Worm (Caenorhabditis elegans) whole organism, young adult: ENCODE data around the gene F20B6.9.

Experiments used
- B0019.2 ChIP-seq: fragments of 200-800 bp; sonication (Bioruptor generic); conservative IDR thresholded peaks from 2 replicates; pipeline ENCODE4 v1.3.6; 2022; ENCODE audit warnings: missing genetic modification reagents, missing genetic modification characterization, missing compliant biosample characterization
- D2030.7 ChIP-seq: fragments of 200-800 bp; sonication (Bioruptor generic); IDR thresholded peaks from 2 replicates; pipeline ENCODE4 v1.3.6; 2022; ENCODE audit warnings: missing genetic modification reagents, missing genetic modification characterization, missing compliant biosample characterization
- F10E7.11 ChIP-seq: sonication (generic microtip); optimal IDR thresholded peaks from 2 replicates; lab custom pipeline; 2017; ENCODE audit warnings: mild to moderate bottlenecking, missing genetic modification characterization, moderate library complexity, missing compliant biosample characterization
- F22D6.2 ChIP-seq: sonication (generic microtip); optimal IDR thresholded peaks from 2 replicates; lab custom pipeline; 2016; ENCODE audit warnings: mild to moderate bottlenecking, missing genetic modification characterization, missing compliant biosample characterization
- F39B2.1 ChIP-seq: fragments of 200-800 bp; sonication (Bioruptor generic); IDR thresholded peaks from 2 replicates; pipeline ENCODE4 v1.3.6; 2022; ENCODE audit warnings: missing genetic modification reagents, missing genetic modification characterization, missing compliant biosample characterization
- F55B11.4 ChIP-seq: sonication (generic microtip); optimal IDR thresholded peaks from 2 replicates; lab custom pipeline; 2016; ENCODE audit warnings: missing compliant biosample characterization, missing genetic modification characterization, borderline replicate concordance; ENCODE audit not compliant: insufficient read depth
- K12H6.12 ChIP-seq: fragments of 200-800 bp; sonication (Bioruptor generic); optimal IDR thresholded peaks from 2 replicates; lab custom pipeline; 2018; ENCODE audit warnings: mild to moderate bottlenecking, missing genetic modification characterization, missing compliant biosample characterization
- T07F8.4 ChIP-seq: sonication (generic microtip); optimal IDR thresholded peaks from 2 replicates; lab custom pipeline; 2016; ENCODE audit warnings: mild to moderate bottlenecking, missing genetic modification characterization, moderate library complexity, missing compliant biosample characterization
- Y53F4B.3 ChIP-seq: fragments of 200-800 bp; sonication (Bioruptor generic); IDR thresholded peaks from 2 replicates; pipeline ENCODE4 v1.3.6; 2022; ENCODE audit warnings: missing genetic modification reagents, missing genetic modification characterization, missing compliant biosample characterization
- Y53G8AR.9 ChIP-seq: fragments of 200-800 bp; sonication (Bioruptor generic); conservative IDR thresholded peaks from 2 replicates; pipeline ENCODE4 v1.3.6; 2022; ENCODE audit warnings: missing genetic modification reagents, missing genetic modification characterization, missing compliant biosample characterization
- Y56A3A.18 ChIP-seq: fragments of 200-800 bp; sonication (Bioruptor generic); IDR thresholded peaks from 2 replicates; pipeline ENCODE4 v1.3.6; 2022; ENCODE audit warnings: missing genetic modification reagents, missing genetic modification characterization, missing compliant biosample characterization
- Y67H2A.10 ChIP-seq: fragments of 200-800 bp; sonication (Bioruptor generic); conservative IDR thresholded peaks from 2 replicates; pipeline ENCODE4 v1.3.6; 2022; ENCODE audit warnings: missing genetic modification reagents, missing genetic modification characterization, missing compliant biosample characterization
- aptf-3 ChIP-seq: fragments of 200-800 bp; sonication (Bioruptor generic); IDR thresholded peaks from 2 replicates; pipeline ENCODE4 v1.3.6; 2022; ENCODE audit warnings: missing genetic modification characterization, missing compliant biosample characterization
- atf-7 ChIP-seq: sonication (generic microtip); optimal IDR thresholded peaks from 2 replicates; lab custom pipeline; 2017; ENCODE audit warnings: mild to moderate bottlenecking, missing genetic modification characterization, missing compliant biosample characterization
- attf-5 ChIP-seq: fragments of 200-800 bp; sonication (Bioruptor generic); optimal IDR thresholded peaks from 2 replicates; lab custom pipeline; 2018; ENCODE audit warnings: mild to moderate bottlenecking, missing genetic modification characterization, missing compliant biosample characterization
- bed-2 ChIP-seq: fragments of 200-800 bp; sonication (Bioruptor generic); IDR thresholded peaks from 2 replicates; pipeline ENCODE4 v1.3.6; 2022; ENCODE audit warnings: missing genetic modification reagents, missing genetic modification characterization, missing compliant biosample characterization
- cebp-1 ChIP-seq, 2 experiments: fragments of 200-800 bp in 1 of 2; sonication (Bioruptor generic) in 1 of 2; sonication (generic microtip) in 1 of 2; IDR thresholded peaks in 1 of 2; optimal IDR thresholded peaks in 1 of 2; 2 replicates each; pipeline versions ENCODE4 v1.3.6 to Lab custom; 2017 to 2022; ENCODE audit warnings: missing compliant biosample characterization in 2 of 2, missing genetic modification characterization in 2 of 2, mild to moderate bottlenecking in 1 of 2, missing genetic modification reagents in 1 of 2, moderate library complexity in 1 of 2
- ceh-100 ChIP-seq: fragments of 200-800 bp; sonication (Bioruptor generic); IDR thresholded peaks from 2 replicates; pipeline ENCODE4 v1.3.6; 2022; ENCODE audit warnings: missing genetic modification reagents, missing genetic modification characterization, missing compliant biosample characterization
- ceh-40 ChIP-seq: fragments of 200-800 bp; sonication (Bioruptor generic); IDR thresholded peaks from 2 replicates; pipeline ENCODE4 v1.3.6; 2022; ENCODE audit warnings: missing genetic modification characterization, missing compliant biosample characterization
- ceh-58 ChIP-seq: fragments of 200-800 bp; sonication (Bioruptor generic); IDR thresholded peaks from 2 replicates; pipeline ENCODE4 v1.3.6; 2022; ENCODE audit warnings: missing genetic modification characterization, missing compliant biosample characterization
- chd-7 ChIP-seq: sonication (generic microtip); optimal IDR thresholded peaks from 2 replicates; lab custom pipeline; 2016; ENCODE audit warnings: mild to moderate bottlenecking, missing genetic modification characterization, moderate library complexity, missing compliant biosample characterization
- egl-44 ChIP-seq: fragments of 200-800 bp; sonication (Bioruptor generic); IDR thresholded peaks from 2 replicates; pipeline ENCODE4 v1.3.6; 2022; ENCODE audit warnings: missing genetic modification reagents, missing genetic modification characterization, missing compliant biosample characterization
- ekl-4 ChIP-seq: fragments of 200-800 bp; sonication (Bioruptor generic); IDR thresholded peaks from 2 replicates; pipeline ENCODE4 v1.3.6; 2022; ENCODE audit warnings: missing genetic modification reagents, missing genetic modification characterization, missing compliant biosample characterization
- gei-17 ChIP-seq: fragments of 200-800 bp; sonication (Bioruptor generic); optimal IDR thresholded peaks from 2 replicates; lab custom pipeline; 2018; ENCODE audit warnings: mild to moderate bottlenecking, missing genetic modification characterization, missing compliant biosample characterization
- him-1 ChIP-seq: sonication (generic microtip); optimal IDR thresholded peaks from 2 replicates; lab custom pipeline; 2016; ENCODE audit warnings: missing genotype, missing genetic modification reagents, missing genetic modification characterization, missing compliant biosample characterization
- hlh-26 ChIP-seq: fragments of 200-800 bp; sonication (Bioruptor generic); conservative IDR thresholded peaks from 2 replicates; pipeline ENCODE4 v1.3.6; 2022; ENCODE audit warnings: missing genetic modification reagents, missing genetic modification characterization, missing compliant biosample characterization
- lin-40 ChIP-seq: sonication (generic microtip); optimal IDR thresholded peaks from 2 replicates; lab custom pipeline; 2016; ENCODE audit warnings: missing genetic modification characterization, mild to moderate bottlenecking, missing compliant biosample characterization, missing genotype, missing genetic modification reagents
- lin-54 ChIP-seq: fragments of 200-800 bp; sonication (Bioruptor generic); optimal IDR thresholded peaks from 2 replicates; lab custom pipeline; 2018; ENCODE audit warnings: mild to moderate bottlenecking, missing genetic modification characterization, missing compliant biosample characterization
- lir-1 ChIP-seq: fragments of 200-800 bp; sonication (Bioruptor generic); conservative IDR thresholded peaks from 2 replicates; pipeline ENCODE4 v1.3.6; 2022; ENCODE audit warnings: missing genetic modification reagents, missing genetic modification characterization, missing compliant biosample characterization
- lsy-27 ChIP-seq: sonication (generic microtip); optimal IDR thresholded peaks from 2 replicates; lab custom pipeline; 2017; ENCODE audit warnings: missing genetic modification characterization, mild to moderate bottlenecking, missing compliant biosample characterization, antibody characterized with exemption, missing genotype, borderline replicate concordance; ENCODE audit not compliant: insufficient read depth
- madf-8 ChIP-seq: fragments of 200-800 bp; sonication (Bioruptor generic); conservative IDR thresholded peaks from 2 replicates; pipeline ENCODE4 v1.3.6; 2022; ENCODE audit warnings: missing genetic modification reagents, missing genetic modification characterization, missing compliant biosample characterization
- nfyb-1 ChIP-seq: fragments of 200-800 bp; sonication (Bioruptor generic); IDR thresholded peaks from 2 replicates; pipeline ENCODE4 v1.3.6; 2022; ENCODE audit warnings: missing genetic modification reagents, missing genetic modification characterization, missing compliant biosample characterization
- nhr-90 ChIP-seq: sonication (generic microtip); optimal IDR thresholded peaks from 2 replicates; lab custom pipeline; 2016; ENCODE audit warnings: missing genotype, mild to moderate bottlenecking, missing genetic modification characterization, missing compliant biosample characterization
- pbrm-1 ChIP-seq: fragments of 200-800 bp; sonication (Bioruptor generic); IDR thresholded peaks from 2 replicates; pipeline ENCODE4 v1.3.6; 2022; ENCODE audit warnings: missing genetic modification reagents, missing genetic modification characterization, missing compliant biosample characterization
- pha-4 ChIP-seq: fragments of 150-350 bp; sonication (generic microtip); optimal IDR thresholded peaks from 2 replicates; lab custom pipeline; 2014; ENCODE audit warnings: missing biosample characterization, missing genetic modification reagents, missing genetic modification characterization
- rcor-1 ChIP-seq: fragments of 200-800 bp; sonication (Bioruptor generic); IDR thresholded peaks from 2 replicates; pipeline ENCODE4 v1.3.6; 2022; ENCODE audit warnings: missing genetic modification reagents, missing genetic modification characterization, missing compliant biosample characterization
- rec-8 ChIP-seq, 2 experiments: sonication (generic microtip); optimal IDR thresholded peaks; 2 replicates each; lab custom pipeline; 2016; ENCODE audit warnings: mild to moderate bottlenecking in 2 of 2, missing genetic modification characterization in 2 of 2, missing genetic modification reagents in 2 of 2, missing genotype in 2 of 2, missing biosample characterization in 1 of 2, missing compliant biosample characterization in 1 of 2, moderate library complexity in 1 of 2
- repo-1 ChIP-seq: sonication (generic microtip); optimal IDR thresholded peaks from 2 replicates; lab custom pipeline; 2017; ENCODE audit warnings: mild to moderate bottlenecking, missing genetic modification characterization, missing compliant biosample characterization
- snpc-1.3 ChIP-seq: sonication (generic microtip); optimal IDR thresholded peaks from 2 replicates; lab custom pipeline; 2017; ENCODE audit warnings: missing genetic modification characterization, mild to moderate bottlenecking, missing compliant biosample characterization, antibody characterized with exemption, moderate library complexity, missing genotype, missing genetic modification reagents; ENCODE audit not compliant: insufficient read depth
- snpc-4 ChIP-seq, 5 experiments: fragments of 150-350 bp in 1 of 5; sonication (generic microtip) in 4 of 5; optimal IDR thresholded peaks; 2 replicates each; lab custom pipeline; 2014 to 2018; ENCODE audit warnings: missing genetic modification characterization in 5 of 5, missing biosample characterization in 3 of 5, antibody characterized with exemption in 2 of 5, mild to moderate bottlenecking in 2 of 5, missing compliant biosample characterization in 2 of 5, missing genotype in 2 of 5, moderate library complexity in 2 of 5, missing genetic modification reagents in 1 of 5
- somi-1 ChIP-seq: fragments of 200-800 bp; sonication (Bioruptor generic); optimal IDR thresholded peaks from 2 replicates; lab custom pipeline; 2018; ENCODE audit warnings: mild to moderate bottlenecking, missing genetic modification characterization, missing compliant biosample characterization
- tbx-9 ChIP-seq: sonication (generic microtip); optimal IDR thresholded peaks from 2 replicates; lab custom pipeline; 2016; ENCODE audit warnings: borderline replicate concordance, missing genetic modification characterization, inconsistent platforms, missing compliant biosample characterization
- tlf-1 ChIP-seq: fragments of 200-800 bp; sonication (Bioruptor generic); optimal IDR thresholded peaks from 2 replicates; lab custom pipeline; 2018; ENCODE audit warnings: mild to moderate bottlenecking, missing genetic modification characterization, missing compliant biosample characterization
- xnd-1 ChIP-seq: sonication (generic microtip); optimal IDR thresholded peaks from 2 replicates; lab custom pipeline; 2016; ENCODE audit warnings: missing genotype, missing genetic modification reagents, missing genetic modification characterization, missing compliant biosample characterization
- ztf-22 ChIP-seq: fragments of 200-800 bp; sonication (Bioruptor generic); optimal IDR thresholded peaks from 2 replicates; lab custom pipeline; 2018; ENCODE audit warnings: mild to moderate bottlenecking, missing genetic modification characterization, moderate library complexity, missing compliant biosample characterization
- ztf-28 ChIP-seq: fragments of 200-800 bp; sonication (Bioruptor generic); IDR thresholded peaks from 2 replicates; pipeline ENCODE4 v1.3.6; 2022; ENCODE audit warnings: missing genetic modification reagents, missing genetic modification characterization, missing compliant biosample characterization
- ztf-3 ChIP-seq: fragments of 200-800 bp; sonication (Bioruptor generic); optimal IDR thresholded peaks from 2 replicates; lab custom pipeline; 2018; ENCODE audit warnings: mild to moderate bottlenecking, missing genetic modification characterization, missing compliant biosample characterization

The F20B6.9 gene

ce11 chrX:4208495-4208894 lies 1.2 kb upstream of the F20B6.9 start (continued):
- TF ChIP-seq lir-1 (GFP tag; lab: Robert Waterston, UW) (no peak), Y67H2A.10 (GFP tag; lab: Robert Waterston, UW) (no peak), ztf-28 (GFP tag; lab: Robert Waterston, UW) (no peak), tbx-9 (tag; lab: Kevin White, UChicago) (no peak), nfyb-1 (GFP tag; lab: Robert Waterston, UW) (peak; percentile 11; the same call in 1 of the 2 replicates), atf-7 (tag; lab: Kevin White, UChicago) (no peak), F55B11.4 (tag; lab: Kevin White, UChicago) (no peak), snpc-4 (GFP tag; optimal IDR thresholded peaks at IDR 0.05; lab: Kevin White, UChicago) (no peak), snpc-4 (tag; optimal IDR thresholded peaks at IDR 0.05; lab: Kevin White, UChicago) (no peak), attf-5 (no peak), F39B2.1 (GFP tag; lab: Robert Waterston, UW) (no peak), F22D6.2 (tag; lab: Kevin White, UChicago) (no peak), Y53G8AR.9 (peak; percentile 78), chd-7 (tag; lab: Kevin White, UChicago) (no peak), lin-54 (GFP tag; lab: Kevin White, UChicago) (peak; percentile 43), ekl-4 (no peak), xnd-1 (no peak), ceh-40 (GFP tag; lab: Robert Waterston, UW) (no peak), nhr-90 (no peak), ceh-100 (GFP tag; lab: Robert Waterston, UW) (no peak), B0019.2 (GFP tag; lab: Robert Waterston, UW) (no peak), D2030.7 (GFP tag; lab: Robert Waterston, UW) (no peak), repo-1 (tag; lab: Kevin White, UChicago) (no peak), pbrm-1 (0 out of 2 replicates have a peak, but pooled peaks have one; percentile 48), madf-8 (GFP tag; lab: Robert Waterston, UW) (no peak), bed-2 (GFP tag; lab: Robert Waterston, UW) (no peak), Y56A3A.18 (GFP tag; lab: Robert Waterston, UW) (peak; percentile 74; the same call in 1 of the 2 replicates), cebp-1 (GFP tag; IDR thresholded peaks at IDR 0.05; lab: Robert Waterston, UW) (no peak), cebp-1 (tag; optimal IDR thresholded peaks at IDR 0.05; lab: Kevin White, UChicago) (no peak), Y53F4B.3 (no peak), ceh-58 (GFP tag; lab: Robert Waterston, UW) (no peak), somi-1 (GFP tag; lab: Kevin White, UChicago) (no peak), tlf-1 (GFP tag; lab: Kevin White, UChicago) (peak; percentile 75), pha-4 (tag; lab: Kevin White, UChicago) (peak; percentile 31), ztf-22 (GFP tag; lab: Kevin White, UChicago) (no peak), aptf-3 (GFP tag; lab: Robert Waterston, UW) (no peak), T07F8.4 (tag; lab: Kevin White, UChicago) (no peak), K12H6.12 (no peak), lsy-27 (tag; lab: Kevin White, UChicago) (no peak), lin-40 (no peak), hlh-26 (no peak), gei-17 (GFP tag; lab: Kevin White, UChicago) (peak; percentile 83), egl-44 (GFP tag; lab: Robert Waterston, UW) (no peak), rec-8 (tag; optimal IDR thresholded peaks at IDR 0.05; lab: Kevin White, UChicago) (no peak), F10E7.11 (no peak), rcor-1 (peak; percentile 45; the same call in 1 of the 2 replicates), snpc-1.3 (tag; lab: Kevin White, UChicago) (no peak), ztf-3 (GFP tag; lab: Kevin White, UChicago) (no peak), him-1 (tag; lab: Kevin White, UChicago) (no peak)
